Worm (Caenorhabditis elegans) whole organism, mixed stage, embryonic: ENCODE results near the gene hlh-27.

Source experiments
- hlh-1 ChIP-seq: fragments of 150-350 bp; optimal IDR thresholded peaks from 2 replicates; lab custom pipeline; 2014; ENCODE audit warnings: missing biosample characterization, missing genetic modification reagents, missing genetic modification characterization
- ztf-11 ChIP-seq: fragments of 150-350 bp; optimal IDR thresholded peaks from 2 replicates; lab custom pipeline; 2014; ENCODE audit warnings: missing biosample characterization, missing genetic modification characterization

- TF ChIP-seq ztf-11 (tag; lab: Kevin White, UChicago), result no peak
- TF ChIP-seq hlh-1 (tag; lab: Kevin White, UChicago), result no peak
Measured at ce11 chrII:5578035-5578434, 38.0 kb upstream of the hlh-27 start, which contains the start of gene T25E4.1.
